Worm (Caenorhabditis elegans) whole organism, late embryonic: Measurements from ENCODE around the gene col-168.

ENCODE experiments used
- mec-3 ChIP-seq: sonication (generic microtip); optimal IDR thresholded peaks from 2 replicates; lab custom pipeline; 2016; ENCODE audit warnings: borderline replicate concordance, missing genetic modification characterization, missing compliant biosample characterization
- sox-4 ChIP-seq: sonication (generic microtip); optimal IDR thresholded peaks from 2 replicates; lab custom pipeline; 2017; ENCODE audit warnings: mild to moderate bottlenecking, missing genetic modification characterization, inconsistent platforms, missing compliant biosample characterization

ce11 chrX:6311391-6311790 is 14.8 kb upstream of the col-168 start, which contains the start of gene npr-38:
- TF ChIP-seq mec-3 (tag; lab: Kevin White, UChicago) (no peak), sox-4 (tag; lab: Kevin White, UChicago) (no peak)
